Fruit fly (Drosophila melanogaster) Kc167 (cell line): Measurements from ENCODE around the gene Snx3.

ENCODE experiments used
- Myc ChIP-seq: fragments of >200 bp; optimal IDR thresholded peaks from 2 replicates; lab custom pipeline; 2017; ENCODE audit warnings: missing external identifiers
- Sin3A ChIP-seq: fragments of >200 bp; optimal IDR thresholded peaks from 2 replicates; lab custom pipeline; 2018; ENCODE audit warnings: missing external identifiers
- h ChIP-seq: fragments of >200 bp; optimal IDR thresholded peaks from 3 replicates; lab custom pipeline; 2018; ENCODE audit warnings: missing external identifiers
- insv ChIP-seq: fragments of >200 bp; optimal IDR thresholded peaks from 3 replicates; lab custom pipeline; 2018; ENCODE audit warnings: missing external identifiers
- psq ChIP-seq: fragments of >200 bp; optimal IDR thresholded peaks from 2 replicates; lab custom pipeline; 2017; ENCODE audit warnings: missing external identifiers
- ttk ChIP-seq: sonication (Bioruptor generic); optimal IDR thresholded peaks from 2 replicates; lab custom pipeline; 2017; ENCODE audit warnings: missing external identifiers

DNA sequence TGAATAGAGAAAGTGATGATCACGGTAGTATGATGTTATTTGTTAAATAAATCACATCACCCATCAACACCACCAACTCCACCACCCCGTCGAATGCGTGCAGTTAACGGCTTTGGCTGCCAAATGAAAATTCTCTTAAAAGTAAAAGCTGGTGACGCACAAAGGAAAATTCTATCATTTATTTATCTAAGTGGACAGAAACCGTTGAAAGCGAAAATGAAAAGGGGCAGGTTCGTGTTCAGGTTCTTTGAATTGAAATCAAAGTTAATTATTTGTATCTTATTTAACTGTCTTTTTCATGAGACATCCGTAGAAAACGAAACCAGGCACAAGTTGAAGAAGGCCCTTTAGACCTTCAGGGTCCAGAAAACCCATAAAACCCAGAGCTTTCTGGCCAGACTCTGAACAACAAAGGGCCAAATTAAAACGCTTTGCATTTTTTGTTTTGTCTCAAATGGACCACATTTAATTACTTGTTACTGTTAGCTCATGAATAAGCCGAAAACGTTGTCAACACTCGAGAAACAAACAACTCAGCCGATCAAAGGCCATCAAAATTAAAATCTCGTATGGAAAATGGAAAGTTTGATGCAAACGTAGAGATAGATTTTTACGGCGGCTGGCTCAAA is 38.5 kb downstream of the Snx3 start:
- TF ChIP-seq h (lab: Kevin White, UChicago) (no peak), insv (lab: Kevin White, UChicago) (no peak), psq (lab: Kevin White, UChicago) (no peak), Sin3A (no peak), Myc (lab: Kevin White, UChicago) (no peak), ttk (lab: Kevin White, UChicago) (no peak)
